Worm (Caenorhabditis elegans): ENCODE measurements around the gene dph-3.

dph-3 gene

DNA sequence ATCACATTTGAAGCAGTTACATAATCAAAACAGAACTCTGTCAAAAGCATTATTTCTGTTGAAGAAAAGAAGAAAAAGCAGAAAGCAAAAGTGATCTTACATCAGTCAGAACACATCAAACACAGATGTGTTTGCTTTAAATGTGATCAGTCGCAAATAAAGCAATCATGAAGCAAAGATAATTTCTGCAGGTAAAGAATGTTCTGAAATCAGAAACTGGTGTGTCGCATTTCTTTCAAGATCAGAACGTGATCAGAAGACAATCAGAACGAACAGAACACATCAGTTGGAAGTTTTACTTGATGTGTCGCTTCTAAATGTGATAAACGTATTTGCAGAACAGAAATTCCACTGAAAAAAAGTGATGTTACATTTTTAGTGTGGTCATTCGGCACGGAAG lies 7.9 kb upstream of the dph-3 start:
- no peak for TF ChIP-seq sea-1 (GFP tag; conservative IDR thresholded peaks at IDR 0.05)
- no peak for TF ChIP-seq aly-1 (tag; optimal IDR thresholded peaks at IDR 0.05)
- TF ChIP-seq tbx-11 (GFP tag; IDR thresholded peaks at IDR 0.05), result no peak

ce11 chrIV:9709205-9709604 lies 2.3 kb downstream of the dph-3 start, which contains the start of gene ant-1.3:
ant-1.3 (minus strand) TSS chrIV:9709305.
- TF ChIP-seq ceh-36 (tag; optimal IDR thresholded peaks at IDR 0.05) (no peak), flt-1 (GFP tag; IDR thresholded peaks at IDR 0.05) (no peak), tra-4 (tag; optimal IDR thresholded peaks at IDR 0.05) (no peak)

ce11 chrIV:9709887-9710286 lies 2.9 kb downstream of the dph-3 start, which contains the start of gene nhr-38:
nhr-38 (plus strand) TSS chrIV:9710187.
- TF ChIP-seq hmbx-1 (tag; optimal IDR thresholded peaks at IDR 0.05) (no peak), ets-7 (tag; optimal IDR thresholded peaks at IDR 0.05) (no peak), F13C5.2 (tag; optimal IDR thresholded peaks at IDR 0.05) (no peak), flt-1 (GFP tag; IDR thresholded peaks at IDR 0.05) (no peak), hnd-1 (tag; optimal IDR thresholded peaks at IDR 0.05) (no peak), B0310.2 (tag; optimal IDR thresholded peaks at IDR 0.05) (no peak), tbx-11 (GFP tag; IDR thresholded peaks at IDR 0.05) (no peak), ceh-36 (tag; optimal IDR thresholded peaks at IDR 0.05) (no peak), ama-1 (optimal IDR thresholded peaks at IDR 0.05) (no peak), pes-1 (GFP tag; IDR thresholded peaks at IDR 0.05) (no peak)

ce11 chrIV:9712782-9713181 lies 5.8 kb downstream of the dph-3 start, which contains the start of gene K01H12.4:
K01H12.4 (plus strand) TSS chrIV:9713082.
- TF ChIP-seq scrt-1 (GFP tag; IDR thresholded peaks at IDR 0.05) (no peak), hnd-1 (tag; optimal IDR thresholded peaks at IDR 0.05) (no peak), tbx-11 (GFP tag; IDR thresholded peaks at IDR 0.05) (no peak), tra-4 (tag; optimal IDR thresholded peaks at IDR 0.05) (no peak), F13C5.2 (tag; optimal IDR thresholded peaks at IDR 0.05) (no peak), sea-1 (GFP tag; conservative IDR thresholded peaks at IDR 0.05) (no peak), ceh-36 (tag; optimal IDR thresholded peaks at IDR 0.05) (no peak), tbx-37 (GFP tag; conservative IDR thresholded peaks at IDR 0.05) (no peak), hmbx-1 (tag; optimal IDR thresholded peaks at IDR 0.05) (no peak), flt-1 (GFP tag; IDR thresholded peaks at IDR 0.05) (no peak), aly-1 (tag; optimal IDR thresholded peaks at IDR 0.05) (no peak), pes-1 (GFP tag; IDR thresholded peaks at IDR 0.05) (no peak), ama-1 (optimal IDR thresholded peaks at IDR 0.05) (no peak), ceh-13 (GFP tag; optimal IDR thresholded peaks at IDR 0.05) (no peak)

ce11 chrIV:9714264-9714663 lies 7.3 kb downstream of the dph-3 start:
- TF ChIP-seq ets-7 (tag; optimal IDR thresholded peaks at IDR 0.05) (no peak), F13C5.2 (tag; optimal IDR thresholded peaks at IDR 0.05) (no peak), B0310.2 (tag; optimal IDR thresholded peaks at IDR 0.05) (no peak), tbx-11 (GFP tag; IDR thresholded peaks at IDR 0.05) (no peak), pes-1 (GFP tag; IDR thresholded peaks at IDR 0.05) (no peak), ceh-36 (tag; optimal IDR thresholded peaks at IDR 0.05) (no peak), hmbx-1 (tag; optimal IDR thresholded peaks at IDR 0.05) (no peak), tra-4 (tag; optimal IDR thresholded peaks at IDR 0.05) (no peak), scrt-1 (GFP tag; IDR thresholded peaks at IDR 0.05) (no peak), sea-1 (GFP tag; conservative IDR thresholded peaks at IDR 0.05) (no peak)

- TF ChIP-seq B0310.2 (tag; optimal IDR thresholded peaks at IDR 0.05) (no peak), aly-1 (tag; optimal IDR thresholded peaks at IDR 0.05) (no peak), flt-1 (GFP tag; IDR thresholded peaks at IDR 0.05) (no peak), pes-1 (GFP tag; IDR thresholded peaks at IDR 0.05) (no peak), ets-7 (tag; optimal IDR thresholded peaks at IDR 0.05) (no peak), hnd-1 (tag; optimal IDR thresholded peaks at IDR 0.05) (no peak), hmg-4 (GFP tag; optimal IDR thresholded peaks at IDR 0.05) (no peak), ceh-36 (tag; optimal IDR thresholded peaks at IDR 0.05) (no peak), ceh-13 (GFP tag; optimal IDR thresholded peaks at IDR 0.05) (no peak), hmbx-1 (tag; optimal IDR thresholded peaks at IDR 0.05) (no peak), tbx-11 (GFP tag; IDR thresholded peaks at IDR 0.05) (no peak), tra-4 (tag; optimal IDR thresholded peaks at IDR 0.05) (no peak)
These were observed 9.5 kb downstream of the dph-3 start for ce11 chrIV:9716490-9716889.

- TF ChIP-seq ceh-13 (GFP tag; optimal IDR thresholded peaks at IDR 0.05), result no peak
- no peak for TF ChIP-seq hmg-4 (GFP tag; optimal IDR thresholded peaks at IDR 0.05)
- no peak for TF ChIP-seq ama-1 (optimal IDR thresholded peaks at IDR 0.05)
- no peak for TF ChIP-seq hmbx-1 (tag; optimal IDR thresholded peaks at IDR 0.05)
- TF ChIP-seq sea-1 (GFP tag; conservative IDR thresholded peaks at IDR 0.05), result no peak
- no peak for TF ChIP-seq hnd-1 (tag; optimal IDR thresholded peaks at IDR 0.05)
- TF ChIP-seq tra-4 (tag; optimal IDR thresholded peaks at IDR 0.05), result no peak
- no peak for TF ChIP-seq ceh-36 (tag; optimal IDR thresholded peaks at IDR 0.05)
- TF ChIP-seq tbx-11 (GFP tag; IDR thresholded peaks at IDR 0.05), result no peak
- TF ChIP-seq F13C5.2 (tag; optimal IDR thresholded peaks at IDR 0.05), result no peak
- no peak for TF ChIP-seq tbx-37 (GFP tag; conservative IDR thresholded peaks at IDR 0.05)
- no peak for TF ChIP-seq scrt-1 (GFP tag; IDR thresholded peaks at IDR 0.05)
- no peak for TF ChIP-seq ets-7 (tag; optimal IDR thresholded peaks at IDR 0.05)
- no peak for TF ChIP-seq flt-1 (GFP tag; IDR thresholded peaks at IDR 0.05)
These were observed 10.9 kb downstream of the dph-3 start for ce11 chrIV:9717844-9718243.

ce11 chrIV:9718396-9718795 lies 11.4 kb downstream of the dph-3 start:
- TF ChIP-seq sea-1 (GFP tag; conservative IDR thresholded peaks at IDR 0.05) (no peak), ama-1 (optimal IDR thresholded peaks at IDR 0.05) (no peak), tbx-11 (GFP tag; IDR thresholded peaks at IDR 0.05) (no peak), F13C5.2 (tag; optimal IDR thresholded peaks at IDR 0.05) (no peak), hnd-1 (tag; optimal IDR thresholded peaks at IDR 0.05) (no peak), flt-1 (GFP tag; IDR thresholded peaks at IDR 0.05) (no peak)
